Fruit fly (Drosophila melanogaster) whole organism, embryonic: ENCODE data around the gene Pep.
A peak's percentile ranks its signal among the peaks of the same experiment; 100 is the strongest.

ENCODE experiments used
- Abd-B ChIP-seq: fragments of 200-800 bp; sonication (Bioruptor generic); optimal IDR thresholded peaks from 2 replicates; lab custom pipeline; 2018; ENCODE audit warnings: missing biosample characterization, mild to moderate bottlenecking, missing genetic modification characterization, moderate library complexity
- CG10321 ChIP-seq: fragments of 200-800 bp; sonication (Bioruptor generic); IDR thresholded peaks from 2 replicates; pipeline ENCODE4 v1.3.6; 2022; ENCODE audit warnings: missing biosample characterization, missing genetic modification characterization
- CG10565 ChIP-seq: fragments of 200-800 bp; sonication (Bioruptor generic); optimal IDR thresholded peaks from 3 replicates; lab custom pipeline; 2016; ENCODE audit warnings: missing biosample characterization, mild to moderate bottlenecking, missing genetic modification characterization
- CG11504 ChIP-seq: fragments of 200-800 bp; sonication (Bioruptor generic); optimal IDR thresholded peaks from 3 replicates; lab custom pipeline; 2019; ENCODE audit warnings: missing biosample characterization, mild to moderate bottlenecking, missing genetic modification characterization, moderate library complexity
- CG12299 ChIP-seq: fragments of 200-800 bp; sonication (Bioruptor generic); optimal IDR thresholded peaks from 2 replicates; lab custom pipeline; 2018; ENCODE audit warnings: missing biosample characterization, mild to moderate bottlenecking, missing genetic modification characterization
- CG12391 ChIP-seq: fragments of 200-800 bp; sonication (Bioruptor generic); optimal IDR thresholded peaks from 3 replicates; lab custom pipeline; 2018; ENCODE audit warnings: missing biosample characterization, mild to moderate bottlenecking, missing genetic modification characterization, moderate library complexity
- CG15011 ChIP-seq: fragments of 200-800 bp; sonication (Bioruptor generic); optimal IDR thresholded peaks from 3 replicates; lab custom pipeline; 2018; ENCODE audit warnings: missing biosample characterization, mild to moderate bottlenecking, missing genetic modification characterization
- CG1603 ChIP-seq: fragments of 200-800 bp; sonication (Bioruptor generic); optimal IDR thresholded peaks from 2 replicates; lab custom pipeline; 2019; ENCODE audit warnings: missing biosample characterization, mild to moderate bottlenecking, missing genetic modification characterization, moderate library complexity
- CG1647 ChIP-seq: fragments of 200-800 bp; sonication (Bioruptor generic); optimal IDR thresholded peaks from 3 replicates; lab custom pipeline; 2016; ENCODE audit warnings: missing biosample characterization, missing genetic modification characterization
- CG34376 ChIP-seq: fragments of 200-800 bp; sonication (Bioruptor generic); optimal IDR thresholded peaks from 2 replicates; lab custom pipeline; 2018; ENCODE audit warnings: missing biosample characterization, mild to moderate bottlenecking, missing genetic modification characterization
- CG5245 ChIP-seq: fragments of 200-800 bp; sonication (Bioruptor generic); optimal IDR thresholded peaks from 3 replicates; lab custom pipeline; 2016; ENCODE audit warnings: missing biosample characterization, missing genetic modification characterization
- CG7372 ChIP-seq: fragments of 200-800 bp; sonication (Bioruptor generic); IDR thresholded peaks from 2 replicates; pipeline ENCODE4 v1.3.6; 2022; ENCODE audit warnings: missing biosample characterization, missing genetic modification characterization
- CG7987 ChIP-seq: fragments of 200-800 bp; sonication (Bioruptor generic); optimal IDR thresholded peaks from 2 replicates; lab custom pipeline; 2018; ENCODE audit warnings: missing biosample characterization, mild to moderate bottlenecking, missing genetic modification characterization, moderate library complexity
- Dbx ChIP-seq: fragments of 200-800 bp; sonication (Bioruptor generic); IDR thresholded peaks from 3 replicates; pipeline ENCODE4 v1.3.6; 2022; ENCODE audit warnings: missing biosample characterization, missing genetic modification characterization
- Drgx ChIP-seq: fragments of 200-800 bp; sonication (Bioruptor generic); IDR thresholded peaks from 2 replicates; pipeline ENCODE4 v1.3.6; 2022; ENCODE audit warnings: missing biosample characterization, missing genetic modification characterization
- Elba2 ChIP-seq: fragments of 200-800 bp; sonication (Bioruptor generic); optimal IDR thresholded peaks from 3 replicates; lab custom pipeline; 2016; ENCODE audit warnings: missing biosample characterization, missing genetic modification characterization
- Fer1 ChIP-seq: fragments of 200-800 bp; sonication (Bioruptor generic); optimal IDR thresholded peaks from 2 replicates; lab custom pipeline; 2017; ENCODE audit warnings: missing biosample characterization, mild to moderate bottlenecking, missing genetic modification characterization
- Hand ChIP-seq: fragments of 200-800 bp; sonication (Bioruptor generic); optimal IDR thresholded peaks from 2 replicates; lab custom pipeline; 2017; ENCODE audit warnings: mild to moderate bottlenecking, missing biosample characterization, missing genetic modification reagents, missing genetic modification characterization
- Jarid2 ChIP-seq: fragments of 200-800 bp; sonication (Bioruptor generic); optimal IDR thresholded peaks from 3 replicates; lab custom pipeline; 2017; ENCODE audit warnings: mild to moderate bottlenecking, missing biosample characterization, missing genetic modification reagents, missing genetic modification characterization
- Mad ChIP-seq: fragments of 200-800 bp; sonication (Bioruptor generic); optimal IDR thresholded peaks from 2 replicates; lab custom pipeline; 2016; ENCODE audit warnings: missing biosample characterization, missing genetic modification characterization
- Pdp1 ChIP-seq, 2 experiments: fragments of 200-800 bp; sonication (Bioruptor generic); optimal IDR thresholded peaks; 3 replicates each; lab custom pipeline; 2016; ENCODE audit warnings: missing biosample characterization in 2 of 2, missing genetic modification characterization in 2 of 2, mild to moderate bottlenecking in 1 of 2, moderate library complexity in 1 of 2
- Sry-β ChIP-seq: fragments of 200-800 bp; sonication (Bioruptor generic); optimal IDR thresholded peaks from 2 replicates; lab custom pipeline; 2018; ENCODE audit warnings: missing biosample characterization, mild to moderate bottlenecking, missing genetic modification characterization, moderate library complexity
- Sry-δ ChIP-seq: fragments of 200-800 bp; sonication (Bioruptor generic); optimal IDR thresholded peaks from 2 replicates; lab custom pipeline; 2016; ENCODE audit warnings: missing biosample characterization, missing genetic modification characterization
- Trl ChIP-seq, 3 experiments: fragments of >200 bp in 2 of 3; fragments of 200-800 bp in 1 of 3; sonication (Bioruptor generic) in 1 of 3; optimal IDR thresholded peaks; 2 replicates in 1 of 3; 3 replicates in 2 of 3; lab custom pipeline; 2016 to 2017; ENCODE audit warnings: missing biosample characterization in 1 of 3, missing genetic modification characterization in 1 of 3
- Usf ChIP-seq: fragments of 200-800 bp; sonication (Bioruptor generic); optimal IDR thresholded peaks from 2 replicates; lab custom pipeline; 2017; ENCODE audit warnings: missing genotype, missing biosample characterization, missing genetic modification characterization
- aop ChIP-seq: fragments of 200-800 bp; sonication (Bioruptor generic); IDR thresholded peaks from 2 replicates; pipeline ENCODE4 v1.3.6; 2022; ENCODE audit warnings: missing biosample characterization, missing genetic modification characterization
- ato ChIP-seq: fragments of 200-800 bp; sonication (Bioruptor generic); IDR thresholded peaks from 2 replicates; pipeline ENCODE4 v1.3.6; 2022; ENCODE audit warnings: missing biosample characterization, missing genetic modification characterization; ENCODE audit not compliant: partially characterized antibody
- az2 ChIP-seq: fragments of 200-800 bp; sonication (Bioruptor generic); optimal IDR thresholded peaks from 3 replicates; lab custom pipeline; 2016; ENCODE audit warnings: missing biosample characterization, missing genetic modification characterization
- bowl ChIP-seq: fragments of 200-800 bp; sonication (Bioruptor generic); IDR thresholded peaks from 2 replicates; pipeline ENCODE4 v1.3.6; 2022; ENCODE audit warnings: missing biosample characterization, missing genetic modification characterization
- cg ChIP-seq: fragments of 200-800 bp; sonication (Bioruptor generic); optimal IDR thresholded peaks from 3 replicates; lab custom pipeline; 2019; ENCODE audit warnings: missing biosample characterization, mild to moderate bottlenecking, missing genetic modification characterization, moderate library complexity
- chm ChIP-seq: fragments of 200-800 bp; sonication (Bioruptor generic); IDR thresholded peaks from 2 replicates; pipeline ENCODE4 v1.3.6; 2022; ENCODE audit warnings: missing biosample characterization, missing genetic modification characterization
- cwo ChIP-seq: fragments of 200-800 bp; sonication (Bioruptor generic); optimal IDR thresholded peaks from 3 replicates; lab custom pipeline; 2017; ENCODE audit warnings: missing biosample characterization, missing genetic modification characterization, mild to moderate bottlenecking, moderate library complexity, missing genetic modification reagents
- dmrt99B ChIP-seq: fragments of 200-800 bp; sonication (Bioruptor generic); optimal IDR thresholded peaks from 2 replicates; lab custom pipeline; 2018; ENCODE audit warnings: missing biosample characterization, mild to moderate bottlenecking, missing genetic modification characterization, moderate library complexity
- dysf ChIP-seq: fragments of 200-800 bp; sonication (Bioruptor generic); IDR thresholded peaks from 3 replicates; pipeline ENCODE4 v1.3.6; 2022; ENCODE audit warnings: missing biosample characterization, missing genetic modification characterization
- gro ChIP-seq: fragments of 200-800 bp; sonication (Bioruptor generic); optimal IDR thresholded peaks from 2 replicates; lab custom pipeline; 2016; ENCODE audit warnings: missing biosample characterization, missing genetic modification characterization
- hkb ChIP-seq, 2 experiments: fragments of 200-800 bp in 1 of 2; fragments of >200 bp in 1 of 2; sonication (Bioruptor generic) in 1 of 2; IDR thresholded peaks in 1 of 2; optimal IDR thresholded peaks in 1 of 2; 2 replicates each; pipeline versions ENCODE4 v1.3.6 to Lab custom; 2017 to 2022; ENCODE audit warnings: missing biosample characterization in 1 of 2, missing genetic modification characterization in 1 of 2
- ind ChIP-seq: fragments of 200-800 bp; sonication (Bioruptor generic); optimal IDR thresholded peaks from 3 replicates; lab custom pipeline; 2016; ENCODE audit warnings: missing biosample characterization, missing genetic modification characterization
- kay ChIP-seq: fragments of 200-800 bp; sonication (Bioruptor generic); optimal IDR thresholded peaks from 2 replicates; lab custom pipeline; 2016; ENCODE audit warnings: missing biosample characterization, missing genetic modification characterization
- knrl ChIP-seq: fragments of 200-800 bp; sonication (Bioruptor generic); IDR thresholded peaks from 3 replicates; pipeline ENCODE4 v1.3.6; 2022; ENCODE audit warnings: missing biosample characterization, missing genetic modification characterization; ENCODE audit not compliant: partially characterized antibody
- mld ChIP-seq: fragments of 200-800 bp; sonication (Bioruptor generic); IDR thresholded peaks from 3 replicates; pipeline ENCODE4 v1.3.6; 2022; ENCODE audit warnings: missing biosample characterization, missing genetic modification characterization; ENCODE audit not compliant: partially characterized antibody
- nmo ChIP-seq: fragments of 200-800 bp; sonication (Bioruptor generic); optimal IDR thresholded peaks from 2 replicates; lab custom pipeline; 2018; ENCODE audit warnings: missing biosample characterization, mild to moderate bottlenecking, missing genetic modification characterization, moderate library complexity
- peb ChIP-seq: fragments of 200-800 bp; sonication (Bioruptor generic); IDR thresholded peaks from 2 replicates; pipeline ENCODE4 v1.3.6; 2022; ENCODE audit warnings: missing biosample characterization, missing genetic modification characterization
- slbo ChIP-seq: fragments of 200-800 bp; sonication (Bioruptor generic); IDR thresholded peaks from 2 replicates; pipeline ENCODE4 v1.3.6; 2022; ENCODE audit warnings: missing biosample characterization, missing genetic modification characterization
- sna ChIP-seq: fragments of 200-800 bp; sonication (Bioruptor generic); IDR thresholded peaks from 2 replicates; pipeline ENCODE4 v1.3.6; 2022; ENCODE audit warnings: missing biosample characterization, missing genetic modification characterization; ENCODE audit not compliant: partially characterized antibody
- sqz ChIP-seq: fragments of 200-800 bp; sonication (Bioruptor generic); optimal IDR thresholded peaks from 3 replicates; lab custom pipeline; 2018; ENCODE audit warnings: missing biosample characterization, mild to moderate bottlenecking, missing genetic modification characterization
- ttk ChIP-seq: fragments of 200-800 bp; sonication (Bioruptor generic); IDR thresholded peaks from 2 replicates; pipeline ENCODE4 v2.1.2; 2022; ENCODE audit warnings: missing biosample characterization, missing genetic modification characterization
- twi ChIP-seq: fragments of 200-800 bp; optimal IDR thresholded peaks from 2 replicates; lab custom pipeline; 2019; ENCODE audit warnings: missing biosample characterization, mild to moderate bottlenecking, missing genetic modification characterization, moderate library complexity
- tx ChIP-seq: fragments of 200-800 bp; sonication (Bioruptor generic); optimal IDR thresholded peaks from 2 replicates; lab custom pipeline; 2016; ENCODE audit warnings: missing biosample characterization, missing genetic modification characterization
- zen2 ChIP-seq: fragments of 200-800 bp; sonication (Bioruptor generic); IDR thresholded peaks from 3 replicates; pipeline ENCODE4 v1.3.6; 2022; ENCODE audit warnings: missing biosample characterization, missing genetic modification characterization; ENCODE audit not compliant: partially characterized antibody

Gene Pep

DNA sequence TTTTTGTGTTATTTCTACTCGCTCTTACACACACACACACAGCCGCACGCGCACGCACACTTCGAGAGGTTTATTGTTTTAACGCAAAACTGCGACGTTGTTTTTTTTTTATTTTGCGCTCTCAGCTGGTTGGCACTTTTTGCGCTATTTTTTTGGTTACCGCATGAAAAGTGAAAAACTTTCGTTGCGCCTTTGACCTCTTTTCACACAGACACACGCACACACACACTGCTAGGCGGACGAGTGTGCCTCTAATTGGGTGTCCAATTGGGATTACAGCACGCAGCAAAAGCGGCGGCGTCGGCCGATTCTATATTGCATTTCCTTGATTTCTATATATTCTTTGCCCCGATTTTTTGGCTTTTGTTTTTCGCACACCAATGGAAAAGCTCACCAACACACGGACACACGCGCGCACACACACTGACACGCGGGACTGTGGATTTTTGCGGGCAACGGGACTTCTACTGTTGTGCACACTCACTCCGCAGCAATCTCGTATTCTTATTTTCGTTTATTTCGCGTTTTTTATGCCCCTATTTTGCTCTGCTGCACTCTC lies 23.6 kb upstream of the Pep start (continued):
- no peak for TF ChIP-seq CG12299 (tag; lab: Kevin White, UChicago)
- TF ChIP-seq Mad = no peak
- TF ChIP-seq cg = peak; percentile 78
- TF ChIP-seq peb (GFP tag; lab: Robert Waterston, UW) = no peak
- no peak for TF ChIP-seq Jarid2
- no peak for TF ChIP-seq cwo (GFP tag; lab: Kevin White, UChicago)
- TF ChIP-seq Trl (optimal IDR thresholded peaks at IDR 0.05; lab: Kevin White, UChicago) = peak in 1 of 2 experiments; percentile 7
- TF ChIP-seq Trl (GFP tag; optimal IDR thresholded peaks at IDR 0.05; lab: Kevin White, UChicago) = no peak
- no peak for TF ChIP-seq knrl
- TF ChIP-seq sqz = peak; percentile 61
- TF ChIP-seq mld (GFP tag; lab: Robert Waterston, UW) = no peak
- TF ChIP-seq kay (GFP tag; lab: Kevin White, UChicago) = no peak
- no peak for TF ChIP-seq ttk (GFP tag; lab: Robert Waterston, UW)
- no peak for TF ChIP-seq Abd-B
- no peak for TF ChIP-seq Usf (GFP tag; lab: Kevin White, UChicago)
- no peak for TF ChIP-seq hkb (optimal IDR thresholded peaks at IDR 0.05; lab: Kevin White, UChicago)
- TF ChIP-seq hkb (GFP tag; IDR thresholded peaks at IDR 0.05; lab: Robert Waterston, UW) = no peak
- TF ChIP-seq Hand (GFP tag; lab: Kevin White, UChicago) = no peak
- TF ChIP-seq bowl (GFP tag; lab: Robert Waterston, UW) = no peak
- no peak for TF ChIP-seq Dbx (GFP tag; lab: Robert Waterston, UW)
- no peak for TF ChIP-seq CG15011
- TF ChIP-seq CG11504 (tag; lab: Kevin White, UChicago) = no peak
- TF ChIP-seq CG12391 (tag; lab: Kevin White, UChicago) = no peak
- peak in 1 of 2 experiments; percentile 58 for TF ChIP-seq Pdp1 (GFP tag; optimal IDR thresholded peaks at IDR 0.05; lab: Kevin White, UChicago)
- no peak for TF ChIP-seq Fer1 (GFP tag; lab: Kevin White, UChicago)
- TF ChIP-seq ato = no peak
- TF ChIP-seq ind (GFP tag; lab: Kevin White, UChicago) = no peak
- no peak for TF ChIP-seq CG1603
- TF ChIP-seq gro = no peak
- TF ChIP-seq tx = no peak
- TF ChIP-seq CG1647 = no peak
- TF ChIP-seq nmo (GFP tag; lab: Kevin White, UChicago) = no peak
- TF ChIP-seq Elba2 (GFP tag; lab: Kevin White, UChicago) = peak; percentile 94
- no peak for TF ChIP-seq dmrt99B (tag; lab: Kevin White, UChicago)
- no peak for TF ChIP-seq Sry-δ (GFP tag; lab: Kevin White, UChicago)
- TF ChIP-seq CG34376 (GFP tag; lab: Kevin White, UChicago) = no peak
- TF ChIP-seq slbo = no peak
- no peak for TF ChIP-seq dysf (GFP tag; lab: Robert Waterston, UW)
- TF ChIP-seq CG10321 = peak; percentile 6; the same call in 1 of the 2 replicates
- TF ChIP-seq az2 = no peak
- TF ChIP-seq twi = no peak
- no peak for TF ChIP-seq sna (GFP tag; lab: Robert Waterston, UW)
- no peak for TF ChIP-seq CG5245 (GFP tag; lab: Kevin White, UChicago)
- TF ChIP-seq CG7372 (GFP tag; lab: Robert Waterston, UW) = no peak
- TF ChIP-seq chm = peak; percentile 53; the same call in 1 of the 2 replicates
- no peak for TF ChIP-seq zen2 (GFP tag; lab: Robert Waterston, UW)
- no peak for TF ChIP-seq CG10565 (GFP tag; lab: Kevin White, UChicago)
- 0 out of 2 replicates have a peak, but pooled peaks have one; percentile 41 for TF ChIP-seq Drgx (GFP tag; lab: Robert Waterston, UW)
- TF ChIP-seq CG7987 = no peak
- no peak for TF ChIP-seq aop (GFP tag; lab: Robert Waterston, UW)
- TF ChIP-seq Sry-β = no peak
